Worm (Caenorhabditis elegans) whole organism, young adult: ENCODE results near the gene syx-2.

Experiments
- C06A6.2 ChIP-seq: fragments of 200-800 bp; sonication (Bioruptor generic); conservative IDR thresholded peaks from 2 replicates; pipeline ENCODE4 v1.3.6; 2022; ENCODE audit warnings: missing genetic modification characterization, missing compliant biosample characterization
- C17E4.6 ChIP-seq: fragments of 200-800 bp; sonication (Bioruptor generic); IDR thresholded peaks from 2 replicates; pipeline ENCODE4 v1.3.6; 2022; ENCODE audit warnings: missing genetic modification reagents, missing genetic modification characterization, missing compliant biosample characterization
- Y56A3A.18 ChIP-seq: fragments of 200-800 bp; sonication (Bioruptor generic); IDR thresholded peaks from 2 replicates; pipeline ENCODE4 v1.3.6; 2022; ENCODE audit warnings: missing genetic modification reagents, missing genetic modification characterization, missing compliant biosample characterization
- Y79H2A.3 ChIP-seq: fragments of 200-800 bp; sonication (Bioruptor generic); conservative IDR thresholded peaks from 2 replicates; pipeline ENCODE4 v1.3.6; 2022; ENCODE audit warnings: missing genetic modification reagents, missing genetic modification characterization, missing compliant biosample characterization
- ama-1 ChIP-seq, 3 experiments: fragments of 150-350 bp in 1 of 3; sonication (generic microtip) in 2 of 3; optimal IDR thresholded peaks; 2 replicates each; lab custom pipeline; 2014 to 2018; ENCODE audit warnings: missing biosample characterization in 2 of 3, missing genetic modification characterization in 2 of 3, missing genetic modification reagents in 2 of 3
- attf-6 ChIP-seq: fragments of 200-800 bp; sonication (Bioruptor generic); IDR thresholded peaks from 2 replicates; pipeline ENCODE4 v1.3.6; 2022; ENCODE audit warnings: missing genetic modification reagents, missing genetic modification characterization, missing compliant biosample characterization
- hrde-1 ChIP-seq: sonication (generic microtip); optimal IDR thresholded peaks from 2 replicates; lab custom pipeline; 2016; ENCODE audit warnings: missing genetic modification characterization, mild to moderate bottlenecking, missing compliant biosample characterization, moderate library complexity, missing genotype, missing genetic modification reagents, borderline replicate concordance
- let-526 ChIP-seq: fragments of 200-800 bp; sonication (Bioruptor generic); IDR thresholded peaks from 2 replicates; pipeline ENCODE4 v1.3.6; 2022; ENCODE audit warnings: missing genetic modification reagents, missing genetic modification characterization, missing compliant biosample characterization
- mel-28 ChIP-seq: sonication (generic microtip); optimal IDR thresholded peaks from 2 replicates; lab custom pipeline; 2016; ENCODE audit warnings: borderline replicate concordance, mild to moderate bottlenecking, missing genetic modification characterization, missing compliant biosample characterization
- sdz-38 ChIP-seq: sonication (generic microtip); optimal IDR thresholded peaks from 2 replicates; lab custom pipeline; 2016; ENCODE audit warnings: missing genotype, missing genetic modification characterization, missing compliant biosample characterization
- snpc-1.1 ChIP-seq: sonication (generic microtip); optimal IDR thresholded peaks from 2 replicates; lab custom pipeline; 2017; ENCODE audit warnings: missing genetic modification characterization, mild to moderate bottlenecking, missing compliant biosample characterization, antibody characterized with exemption, moderate library complexity, missing genotype, missing genetic modification reagents; ENCODE audit not compliant: insufficient read depth
- snpc-4 ChIP-seq, 5 experiments: fragments of 150-350 bp in 1 of 5; sonication (generic microtip) in 4 of 5; optimal IDR thresholded peaks; 2 replicates each; lab custom pipeline; 2014 to 2018; ENCODE audit warnings: missing genetic modification characterization in 5 of 5, missing biosample characterization in 3 of 5, antibody characterized with exemption in 2 of 5, mild to moderate bottlenecking in 2 of 5, missing compliant biosample characterization in 2 of 5, missing genotype in 2 of 5, moderate library complexity in 2 of 5, missing genetic modification reagents in 1 of 5
- unc-62 ChIP-seq: fragments of 150-350 bp; optimal IDR thresholded peaks from 2 replicates; lab custom pipeline; 2014; ENCODE audit warnings: missing biosample characterization, missing genetic modification reagents, missing genetic modification characterization
- ztf-3 ChIP-seq: fragments of 200-800 bp; sonication (Bioruptor generic); optimal IDR thresholded peaks from 2 replicates; lab custom pipeline; 2018; ENCODE audit warnings: mild to moderate bottlenecking, missing genetic modification characterization, missing compliant biosample characterization

DNA sequence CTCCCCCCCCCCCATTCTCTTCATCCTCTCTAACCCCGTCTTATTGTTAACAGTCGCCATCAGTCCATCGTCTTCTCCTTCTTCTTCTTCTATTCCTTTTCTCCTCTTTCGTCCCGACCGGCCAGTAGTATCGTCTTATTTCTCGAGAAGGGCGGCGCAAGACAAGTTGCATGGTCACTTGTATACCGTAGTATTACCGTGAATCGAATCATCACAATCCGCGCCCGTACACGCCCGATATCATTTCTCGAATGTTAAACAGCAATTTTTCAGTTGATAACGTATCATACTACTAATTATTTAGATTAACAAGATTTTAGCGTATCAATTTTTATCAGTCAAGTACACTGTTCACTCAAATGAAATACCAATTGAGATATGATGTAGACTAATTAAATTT is 22.0 kb upstream of the syx-2 start:
- TF ChIP-seq C06A6.2 (GFP tag; lab: Robert Waterston, UW) (no peak), ama-1 (optimal IDR thresholded peaks at IDR 0.05; lab: Kevin White, UChicago) (no peak), ama-1 (GFP tag; optimal IDR thresholded peaks at IDR 0.05; lab: Kevin White, UChicago) (no peak), Y79H2A.3 (GFP tag; lab: Robert Waterston, UW) (no peak), snpc-4 (GFP tag; optimal IDR thresholded peaks at IDR 0.05; lab: Kevin White, UChicago) (no peak), snpc-4 (tag; optimal IDR thresholded peaks at IDR 0.05; lab: Kevin White, UChicago) (no peak), mel-28 (tag; lab: Kevin White, UChicago) (no peak), sdz-38 (tag; lab: Kevin White, UChicago) (no peak), snpc-1.1 (no peak), unc-62 (GFP tag; lab: Kevin White, UChicago) (no peak), C17E4.6 (GFP tag; lab: Robert Waterston, UW) (no peak), Y56A3A.18 (GFP tag; lab: Robert Waterston, UW) (no peak), attf-6 (GFP tag; lab: Robert Waterston, UW) (no peak), hrde-1 (tag; lab: Kevin White, UChicago) (no peak), ztf-3 (GFP tag; lab: Kevin White, UChicago) (no peak), let-526 (GFP tag; lab: Robert Waterston, UW) (no peak)
